Worm (Caenorhabditis elegans) whole organism, L4 larva: ENCODE measurements around the gene fcd-2.

Experiments used
- F26F4.8 ChIP-seq: fragments of 200-800 bp; sonication (Bioruptor generic); conservative IDR thresholded peaks from 2 replicates; pipeline ENCODE4 v1.3.6; 2022; ENCODE audit warnings: missing genetic modification characterization, missing compliant biosample characterization
- F49E8.2 ChIP-seq: sonication (generic microtip); optimal IDR thresholded peaks from 2 replicates; lab custom pipeline; 2016; ENCODE audit warnings: missing compliant biosample characterization, mild to moderate bottlenecking, missing genetic modification characterization, borderline replicate concordance
- Y105C5A.15 ChIP-seq: fragments of 200-800 bp; sonication (Bioruptor generic); IDR thresholded peaks from 2 replicates; pipeline ENCODE4 v1.3.6; 2022; ENCODE audit warnings: missing genetic modification characterization, missing compliant biosample characterization
- Y48G9A.11 ChIP-seq: fragments of 200-800 bp; sonication (Bioruptor generic); IDR thresholded peaks from 2 replicates; pipeline ENCODE4 v1.3.6; 2022; ENCODE audit warnings: missing genetic modification reagents, missing genetic modification characterization, missing compliant biosample characterization
- Y75B8A.6 ChIP-seq: fragments of 200-800 bp; sonication (Bioruptor generic); IDR thresholded peaks from 2 replicates; pipeline ENCODE4 v1.3.6; 2022; ENCODE audit warnings: missing genetic modification reagents, missing genetic modification characterization, missing compliant biosample characterization
- ceh-20 ChIP-seq: fragments of 200-800 bp; sonication (Bioruptor generic); IDR thresholded peaks from 2 replicates; pipeline ENCODE4 v1.3.6; 2022; ENCODE audit warnings: missing genetic modification reagents, missing genetic modification characterization, missing compliant biosample characterization
- ceh-28 ChIP-seq: fragments of 150-350 bp; optimal IDR thresholded peaks from 2 replicates; lab custom pipeline; 2014; ENCODE audit warnings: missing biosample characterization, missing genetic modification reagents, missing genetic modification characterization
- ceh-44 ChIP-seq: fragments of 200-800 bp; sonication (Bioruptor generic); IDR thresholded peaks from 2 replicates; pipeline ENCODE4 v1.3.6; 2022; ENCODE audit warnings: missing genetic modification reagents, missing genetic modification characterization, missing compliant biosample characterization
- ceh-62 ChIP-seq: sonication (generic microtip); optimal IDR thresholded peaks from 2 replicates; lab custom pipeline; 2017; ENCODE audit warnings: missing biosample characterization, missing genetic modification characterization
- daf-12 ChIP-seq: fragments of 150-350 bp; optimal IDR thresholded peaks from 2 replicates; lab custom pipeline; 2014; ENCODE audit warnings: missing biosample characterization, missing genetic modification reagents, missing genetic modification characterization
- daf-19 ChIP-seq: fragments of 200-800 bp; sonication (Bioruptor generic); conservative IDR thresholded peaks from 2 replicates; pipeline ENCODE4 v1.3.6; 2022; ENCODE audit warnings: missing genetic modification characterization, missing compliant biosample characterization
- dmd-6 ChIP-seq: fragments of 200-800 bp; sonication (Bioruptor generic); IDR thresholded peaks from 2 replicates; pipeline ENCODE4 v1.3.6; 2022; ENCODE audit warnings: missing genetic modification reagents, missing genetic modification characterization, missing compliant biosample characterization
- dmd-9 ChIP-seq: fragments of 200-800 bp; sonication (Bioruptor generic); IDR thresholded peaks from 2 replicates; pipeline ENCODE4 v1.3.6; 2022; ENCODE audit warnings: missing genetic modification reagents, missing genetic modification characterization, missing compliant biosample characterization
- dpl-1 ChIP-seq: fragments of 150-350 bp; optimal IDR thresholded peaks from 2 replicates; lab custom pipeline; 2014; ENCODE audit warnings: missing biosample characterization, missing genetic modification reagents, missing genetic modification characterization
- egl-27 ChIP-seq: sonication (generic microtip); optimal IDR thresholded peaks from 3 replicates; lab custom pipeline; 2017; ENCODE audit warnings: missing biosample characterization, missing genetic modification reagents, missing genetic modification characterization
- egl-43 ChIP-seq: fragments of 200-800 bp; sonication (Bioruptor generic); IDR thresholded peaks from 2 replicates; pipeline ENCODE4 v1.3.6; 2022; ENCODE audit warnings: missing genetic modification reagents, missing genetic modification characterization, missing compliant biosample characterization
- fkh-10 ChIP-seq: fragments of 150-350 bp; optimal IDR thresholded peaks from 2 replicates; lab custom pipeline; 2014; ENCODE audit warnings: missing biosample characterization, missing genetic modification reagents, missing genetic modification characterization
- fos-1 ChIP-seq: fragments of 150-350 bp; optimal IDR thresholded peaks from 2 replicates; lab custom pipeline; 2014; ENCODE audit warnings: missing biosample characterization, missing genetic modification characterization
- gei-8 ChIP-seq: fragments of 200-800 bp; sonication (Bioruptor generic); optimal IDR thresholded peaks from 2 replicates; lab custom pipeline; 2018; ENCODE audit warnings: mild to moderate bottlenecking, missing genetic modification characterization, missing compliant biosample characterization
- hif-1 ChIP-seq, 2 experiments: sonication (generic microtip); optimal IDR thresholded peaks; 2 replicates each; lab custom pipeline; 2016 to 2017; ENCODE audit warnings: missing compliant biosample characterization in 2 of 2, missing genetic modification characterization in 2 of 2, missing genetic modification reagents in 2 of 2, missing genotype in 2 of 2, mild to moderate bottlenecking in 1 of 2
- lim-7 ChIP-seq: fragments of 200-800 bp; sonication (Bioruptor generic); IDR thresholded peaks from 2 replicates; pipeline ENCODE4 v1.3.6; 2022; ENCODE audit warnings: missing genetic modification characterization, missing compliant biosample characterization
- lin-1 ChIP-seq: fragments of 200-800 bp; sonication (Bioruptor generic); IDR thresholded peaks from 2 replicates; pipeline ENCODE4 v1.3.6; 2022; ENCODE audit warnings: missing genetic modification reagents, missing genetic modification characterization, missing compliant biosample characterization
- lin-39 ChIP-seq: fragments of 150-350 bp; optimal IDR thresholded peaks from 2 replicates; lab custom pipeline; 2014; ENCODE audit warnings: missing biosample characterization, missing genetic modification reagents, missing genetic modification characterization
- lir-3 ChIP-seq: sonication (generic microtip); optimal IDR thresholded peaks from 2 replicates; lab custom pipeline; 2016; ENCODE audit warnings: mild to moderate bottlenecking, missing genetic modification characterization, missing compliant biosample characterization
- mep-1 ChIP-seq: fragments of 150-350 bp; sonication (generic microtip); optimal IDR thresholded peaks from 3 replicates; lab custom pipeline; 2014; ENCODE audit warnings: missing biosample characterization, missing genetic modification characterization
- mxl-2 ChIP-seq: fragments of 200-800 bp; sonication (Bioruptor generic); conservative IDR thresholded peaks from 2 replicates; pipeline ENCODE4 v1.3.6; 2022; ENCODE audit warnings: missing genetic modification reagents, missing genetic modification characterization, missing compliant biosample characterization
- nhr-10 ChIP-seq: fragments of 150-350 bp; optimal IDR thresholded peaks from 2 replicates; lab custom pipeline; 2014; ENCODE audit warnings: missing biosample characterization, missing genetic modification characterization
- nhr-102 ChIP-seq: sonication (generic microtip); optimal IDR thresholded peaks from 2 replicates; lab custom pipeline; 2016; ENCODE audit warnings: mild to moderate bottlenecking, missing genetic modification characterization, moderate library complexity, missing compliant biosample characterization
- nhr-111 ChIP-seq: fragments of 200-800 bp; sonication (Bioruptor generic); optimal IDR thresholded peaks from 2 replicates; lab custom pipeline; 2018; ENCODE audit warnings: mild to moderate bottlenecking, missing genetic modification characterization, missing compliant biosample characterization
- nhr-25 ChIP-seq: sonication (generic microtip); optimal IDR thresholded peaks from 2 replicates; lab custom pipeline; 2017; ENCODE audit warnings: missing genetic modification characterization, mild to moderate bottlenecking, missing compliant biosample characterization, antibody characterized with exemption, moderate library complexity, borderline replicate concordance; ENCODE audit not compliant: insufficient read depth
- nhr-41 ChIP-seq: fragments of 200-800 bp; sonication (Bioruptor generic); IDR thresholded peaks from 2 replicates; pipeline ENCODE4 v1.3.6; 2022; ENCODE audit warnings: missing genetic modification reagents, missing genetic modification characterization, missing compliant biosample characterization
- nhr-6 ChIP-seq: fragments of 150-350 bp; optimal IDR thresholded peaks from 2 replicates; lab custom pipeline; 2014; ENCODE audit warnings: missing biosample characterization, missing genetic modification characterization
- nhr-77 ChIP-seq: fragments of 150-350 bp; optimal IDR thresholded peaks from 2 replicates; lab custom pipeline; 2014; ENCODE audit warnings: missing biosample characterization, missing genetic modification characterization
- pha-4 ChIP-seq, 2 experiments: fragments of 150-350 bp in 1 of 2; fragments of 200-800 bp in 1 of 2; sonication (Bioruptor generic) in 1 of 2; IDR thresholded peaks in 1 of 2; optimal IDR thresholded peaks in 1 of 2; 2 replicates each; pipeline versions ENCODE4 v1.3.6 to Lab custom; 2014 to 2022; ENCODE audit warnings: missing genetic modification characterization in 2 of 2, missing genetic modification reagents in 2 of 2, missing biosample characterization in 1 of 2, missing compliant biosample characterization in 1 of 2
- saeg-2 ChIP-seq: fragments of 200-800 bp; sonication (Bioruptor generic); IDR thresholded peaks from 2 replicates; pipeline ENCODE4 v1.3.6; 2022; ENCODE audit warnings: missing genetic modification reagents, missing genetic modification characterization, missing compliant biosample characterization
- sdz-12 ChIP-seq: fragments of 200-800 bp; sonication (Bioruptor generic); optimal IDR thresholded peaks from 2 replicates; lab custom pipeline; 2018; ENCODE audit warnings: mild to moderate bottlenecking, missing genetic modification characterization, missing compliant biosample characterization
- set-16 ChIP-seq: fragments of 200-800 bp; sonication (Bioruptor generic); IDR thresholded peaks from 2 replicates; pipeline ENCODE4 v1.3.6; 2022; ENCODE audit warnings: missing genetic modification reagents, missing genetic modification characterization, missing compliant biosample characterization
- skn-1 ChIP-seq: fragments of 150-350 bp; optimal IDR thresholded peaks from 2 replicates; lab custom pipeline; 2014; ENCODE audit warnings: missing biosample characterization, missing genetic modification characterization
- snpc-1.2 ChIP-seq: fragments of 200-800 bp; sonication (Bioruptor generic); IDR thresholded peaks from 2 replicates; pipeline ENCODE4 v1.3.6; 2022; ENCODE audit warnings: missing genetic modification reagents, missing genetic modification characterization, missing compliant biosample characterization
- snpc-4 ChIP-seq: fragments of 150-350 bp; optimal IDR thresholded peaks from 2 replicates; lab custom pipeline; 2014; ENCODE audit warnings: missing biosample characterization, missing genetic modification characterization
- spr-1 ChIP-seq: sonication (generic microtip); optimal IDR thresholded peaks from 2 replicates; lab custom pipeline; 2016; ENCODE audit warnings: mild to moderate bottlenecking, missing genetic modification characterization, missing compliant biosample characterization
- tra-1 ChIP-seq: fragments of 200-800 bp; sonication (Bioruptor generic); IDR thresholded peaks from 2 replicates; pipeline ENCODE4 v1.3.6; 2022; ENCODE audit warnings: missing genetic modification reagents, missing genetic modification characterization, missing compliant biosample characterization
- unc-130 ChIP-seq: sonication (generic microtip); optimal IDR thresholded peaks from 2 replicates; lab custom pipeline; 2016; ENCODE audit warnings: missing genetic modification reagents, missing genetic modification characterization, missing compliant biosample characterization
- zfp-2 ChIP-seq: sonication (generic microtip); optimal IDR thresholded peaks from 2 replicates; lab custom pipeline; 2016; ENCODE audit warnings: mild to moderate bottlenecking, missing genetic modification characterization, missing compliant biosample characterization
- zip-11 ChIP-seq: fragments of 200-800 bp; sonication (Bioruptor generic); IDR thresholded peaks from 2 replicates; pipeline ENCODE4 v1.3.6; 2022; ENCODE audit warnings: missing genetic modification characterization, missing compliant biosample characterization
- ztf-7 ChIP-seq: fragments of 150-350 bp; optimal IDR thresholded peaks from 2 replicates; lab custom pipeline; 2014; ENCODE audit warnings: missing biosample characterization, missing genetic modification characterization

Gene fcd-2

ce11 chrIV:15037492-15037891, 12.0 kb downstream of the fcd-2 start:
- TF ChIP-seq dmd-9 (GFP tag; lab: Robert Waterston, UW) (no peak), skn-1 (no peak), lin-39 (no peak), dmd-6 (GFP tag; lab: Robert Waterston, UW) (no peak), snpc-1.2 (0 out of 2 replicates have a peak, but pooled peaks have one; percentile 31)

- TF ChIP-seq F26F4.8 (GFP tag; lab: Robert Waterston, UW), result no peak
- TF ChIP-seq egl-43 (GFP tag; lab: Robert Waterston, UW), result peak; percentile 65
- TF ChIP-seq Y48G9A.11, result peak; percentile 37; the same call in 1 of the 2 replicates
- 0 out of 2 replicates have a peak, but pooled peaks have one; percentile 22 for TF ChIP-seq tra-1 (GFP tag; lab: Robert Waterston, UW)
- TF ChIP-seq Y75B8A.6 (GFP tag; lab: Robert Waterston, UW), result 0 out of 2 replicates have a peak, but pooled peaks have one; percentile 30
- peak; percentile 90 for TF ChIP-seq set-16 (GFP tag; lab: Robert Waterston, UW)
- 0 out of 2 replicates have a peak, but pooled peaks have one; percentile 14 for TF ChIP-seq lim-7 (GFP tag; lab: Robert Waterston, UW)
- no peak for TF ChIP-seq daf-12 (tag; lab: Kevin White, UChicago)
- TF ChIP-seq fos-1 (tag; lab: Kevin White, UChicago), result no peak
- 0 out of 2 replicates have a peak, but pooled peaks have one; percentile 9 for TF ChIP-seq Y105C5A.15
- peak; percentile 72 for TF ChIP-seq snpc-1.2
- peak; percentile 46; the same call in 1 of the 2 replicates for TF ChIP-seq pha-4 (GFP tag; IDR thresholded peaks at IDR 0.05; lab: Robert Waterston, UW)
- no peak for TF ChIP-seq pha-4 (tag; optimal IDR thresholded peaks at IDR 0.05; lab: Kevin White, UChicago)
- TF ChIP-seq spr-1 (tag; lab: Kevin White, UChicago), result no peak
Observed at ce11 chrIV:15038821-15039220, 13.3 kb downstream of the fcd-2 start.

- TF ChIP-seq snpc-4 (tag; lab: Kevin White, UChicago), result no peak
- no peak for TF ChIP-seq mxl-2 (GFP tag; lab: Robert Waterston, UW)
- peak; percentile 63 for TF ChIP-seq fkh-10
- no peak for TF ChIP-seq nhr-10 (tag; lab: Kevin White, UChicago)
- TF ChIP-seq nhr-25 (tag; lab: Kevin White, UChicago), result no peak
- TF ChIP-seq sdz-12 (GFP tag; lab: Kevin White, UChicago), result no peak
- peak; percentile 75 for TF ChIP-seq nhr-102 (tag; lab: Kevin White, UChicago)
- no peak for TF ChIP-seq zip-11
- 0 out of 2 replicates have a peak, but pooled peaks have one; percentile 51 for TF ChIP-seq ceh-20 (GFP tag; lab: Robert Waterston, UW)
- no peak for TF ChIP-seq ceh-62 (tag; lab: Kevin White, UChicago)
- no peak for TF ChIP-seq nhr-41 (GFP tag; lab: Robert Waterston, UW)
- TF ChIP-seq mep-1 (tag; lab: Kevin White, UChicago), result peak; percentile 80
- TF ChIP-seq ceh-44, result no peak
- TF ChIP-seq zfp-2 (tag; lab: Kevin White, UChicago), result no peak
- peak; percentile 62 for TF ChIP-seq dmd-6 (GFP tag; lab: Robert Waterston, UW)
- TF ChIP-seq dpl-1 (GFP tag; lab: Kevin White, UChicago), result peak; percentile 95
- peak in 1 of 2 experiments; percentile 52 for TF ChIP-seq hif-1 (tag; optimal IDR thresholded peaks at IDR 0.05; lab: Kevin White, UChicago)
- no peak for TF ChIP-seq tra-1 (GFP tag; lab: Robert Waterston, UW)
- peak; percentile 43 for TF ChIP-seq unc-130 (GFP tag; lab: Kevin White, UChicago)
- no peak for TF ChIP-seq lir-3 (tag; lab: Kevin White, UChicago)
- peak; percentile 60; the same call in 1 of the 2 replicates for TF ChIP-seq pha-4 (GFP tag; IDR thresholded peaks at IDR 0.05; lab: Robert Waterston, UW)
- peak; percentile 90 for TF ChIP-seq pha-4 (tag; optimal IDR thresholded peaks at IDR 0.05; lab: Kevin White, UChicago)
- TF ChIP-seq nhr-6 (tag; lab: Kevin White, UChicago), result peak; percentile 90
- no peak for TF ChIP-seq gei-8 (GFP tag; lab: Kevin White, UChicago)
- peak; percentile 81 for TF ChIP-seq F49E8.2 (tag; lab: Kevin White, UChicago)
- no peak for TF ChIP-seq daf-19 (GFP tag; lab: Robert Waterston, UW)
- TF ChIP-seq Y105C5A.15, result no peak
- TF ChIP-seq nhr-77, result peak; percentile 37
- TF ChIP-seq ztf-7 (tag; lab: Kevin White, UChicago), result peak; percentile 90
- TF ChIP-seq ceh-28 (tag; lab: Kevin White, UChicago), result no peak
- no peak for TF ChIP-seq egl-27 (tag; lab: Kevin White, UChicago)
- TF ChIP-seq set-16 (GFP tag; lab: Robert Waterston, UW), result no peak
- no peak for TF ChIP-seq F26F4.8 (GFP tag; lab: Robert Waterston, UW)
- no peak for TF ChIP-seq saeg-2
- no peak for TF ChIP-seq nhr-111
- no peak for TF ChIP-seq lin-1 (GFP tag; lab: Robert Waterston, UW)
Observed at ce11 chrIV:15039477-15039876, 14.0 kb downstream of the fcd-2 start, which contains the start of gene hrpu-1. Gene hrpu-1, plus strand, starts transcription at chrIV:15039616.
